Fruit fly (Drosophila melanogaster) whole organism, pupa: ENCODE results near the gene tara.

ENCODE experiments used
- CG10348 ChIP-seq: fragments of 200-800 bp; sonication (Bioruptor generic); IDR thresholded peaks from 2 replicates; pipeline ENCODE4 v1.3.6; 2022; ENCODE audit warnings: missing biosample characterization, missing genetic modification characterization
- CG14655 ChIP-seq: fragments of 200-800 bp; sonication (Bioruptor generic); optimal IDR thresholded peaks from 3 replicates; lab custom pipeline; 2017; ENCODE audit warnings: mild to moderate bottlenecking, missing biosample characterization, missing genetic modification reagents, missing genetic modification characterization
- CG8301 ChIP-seq: fragments of 200-800 bp; sonication (Bioruptor generic); optimal IDR thresholded peaks from 2 replicates; lab custom pipeline; 2018; ENCODE audit warnings: missing biosample characterization, mild to moderate bottlenecking, missing genetic modification characterization
- EcR ChIP-seq: fragments of 200-800 bp; sonication (Bioruptor generic); optimal IDR thresholded peaks from 3 replicates; lab custom pipeline; 2019; ENCODE audit warnings: missing biosample characterization, missing genetic modification characterization, mild to moderate bottlenecking, moderate library complexity, missing genetic modification reagents
- Ets98B ChIP-seq: fragments of 200-800 bp; sonication (Bioruptor generic); IDR thresholded peaks from 2 replicates; pipeline ENCODE4 v1.3.6; 2022; ENCODE audit warnings: missing biosample characterization, missing genetic modification characterization
- Pif1A ChIP-seq: fragments of 200-800 bp; sonication (Bioruptor generic); optimal IDR thresholded peaks from 3 replicates; lab custom pipeline; 2016; ENCODE audit warnings: missing biosample characterization, missing genetic modification characterization
- Snoo ChIP-seq: fragments of 200-800 bp; sonication (Bioruptor generic); optimal IDR thresholded peaks from 3 replicates; lab custom pipeline; 2017; ENCODE audit warnings: missing biosample characterization, mild to moderate bottlenecking, missing genetic modification characterization, inconsistent platforms
- fd96Ca ChIP-seq: fragments of 200-800 bp; sonication (Bioruptor generic); IDR thresholded peaks from 3 replicates; pipeline ENCODE4 v1.3.6; 2022; ENCODE audit warnings: missing biosample characterization, missing genetic modification characterization

dm6 chr3R:16220050-16220670 lies 5.3 kb upstream of the tara start:
- TF ChIP-seq CG8301 (tag; lab: Kevin White, UChicago), result no peak
- TF ChIP-seq Pif1A (GFP tag; lab: Kevin White, UChicago), result no peak
- no peak for TF ChIP-seq fd96Ca
- TF ChIP-seq EcR (GFP tag; lab: Kevin White, UChicago), result no peak
- peak; percentile 24 for TF ChIP-seq CG14655 (GFP tag; lab: Kevin White, UChicago)
- TF ChIP-seq Ets98B (GFP tag; lab: Robert Waterston, UW), result no peak
- TF ChIP-seq CG10348 (GFP tag; lab: Robert Waterston, UW), result no peak
- TF ChIP-seq Snoo (tag; lab: Kevin White, UChicago), result no peak
